Worm (Caenorhabditis elegans): ENCODE results near the gene rsp-6.

Gene rsp-6

ce11 chrIV:7757245-7757644, 33.8 kb downstream of the rsp-6 start, which contains the start of gene C46A5.4:
Gene C46A5.4 (minus strand): TSS chrIV:7757345.
- TF ChIP-seq ceh-48 (tag; optimal IDR thresholded peaks at IDR 0.05) = no peak
- TF ChIP-seq odd-2 (tag; optimal IDR thresholded peaks at IDR 0.05) = no peak
- no peak for TF ChIP-seq unc-3 (GFP tag; conservative IDR thresholded peaks at IDR 0.05)
- no peak for TF ChIP-seq unc-3 (tag; optimal IDR thresholded peaks at IDR 0.05)
- no peak for TF ChIP-seq dmd-4 (tag; optimal IDR thresholded peaks at IDR 0.05; ENCODE audit: borderline replicate concordance)
- no peak for TF ChIP-seq ceh-30 (tag; optimal IDR thresholded peaks at IDR 0.05)
- no peak for TF ChIP-seq T23F11.4 (GFP tag; optimal IDR thresholded peaks at IDR 0.05)
- TF ChIP-seq ttx-3 (tag; optimal IDR thresholded peaks at IDR 0.05) = no peak
- TF ChIP-seq pax-1 (tag; optimal IDR thresholded peaks at IDR 0.05) = no peak
- TF ChIP-seq ceh-2 (tag; optimal IDR thresholded peaks at IDR 0.05) = no peak
- TF ChIP-seq mec-3 (tag; optimal IDR thresholded peaks at IDR 0.05; ENCODE audit: borderline replicate concordance) = no peak
- no peak for TF ChIP-seq tbx-2 (tag; optimal IDR thresholded peaks at IDR 0.05)
- TF ChIP-seq pha-4 (tag; optimal IDR thresholded peaks at IDR 0.05) = no peak
- TF ChIP-seq unc-42 (tag; optimal IDR thresholded peaks at IDR 0.05) = no peak
- no peak for TF ChIP-seq dve-1 (tag; optimal IDR thresholded peaks at IDR 0.05)

- peak; percentile 56 for TF ChIP-seq mec-3 (tag; optimal IDR thresholded peaks at IDR 0.05; ENCODE audit: borderline replicate concordance)
- no peak for TF ChIP-seq ama-1 (optimal IDR thresholded peaks at IDR 0.05)
Measured at ce11 chrIV:7754114-7754513, 36.9 kb downstream of the rsp-6 start.

- TF ChIP-seq eyg-1 (tag; optimal IDR thresholded peaks at IDR 0.05) = no peak
Measured at ce11 chrIV:7753108-7753507, 37.9 kb downstream of the rsp-6 start, which contains the start of gene col-14. Gene col-14 (plus strand): TSS chrIV:7753408.

- TF ChIP-seq ceh-24 (tag; optimal IDR thresholded peaks at IDR 0.05) (no peak), mec-3 (tag; optimal IDR thresholded peaks at IDR 0.05; ENCODE audit: borderline replicate concordance) (no peak), unc-86 (tag; optimal IDR thresholded peaks at IDR 0.05) (no peak), sox-4 (tag; optimal IDR thresholded peaks at IDR 0.05) (no peak), fkh-6 (tag; optimal IDR thresholded peaks at IDR 0.05) (no peak), madf-2 (tag; optimal IDR thresholded peaks at IDR 0.05) (no peak), npax-4 (tag; optimal IDR thresholded peaks at IDR 0.05) (no peak)
Measured at ce11 chrIV:7747838-7748237, 43.2 kb downstream of the rsp-6 start, which contains the start of gene klo-1. Gene klo-1 (minus strand): TSS chrIV:7748225.

- TF ChIP-seq elt-2 (tag; optimal IDR thresholded peaks at IDR 0.05) (no peak), lin-11 (tag; optimal IDR thresholded peaks at IDR 0.05) (no peak), nfya-1 (tag; optimal IDR thresholded peaks at IDR 0.05) (no peak), ttx-3 (tag; optimal IDR thresholded peaks at IDR 0.05) (no peak), hlh-8 (tag; optimal IDR thresholded peaks at IDR 0.05) (no peak), syd-9 (tag; optimal IDR thresholded peaks at IDR 0.05) (no peak), ceh-2 (tag; optimal IDR thresholded peaks at IDR 0.05) (no peak), lim-6 (tag; optimal IDR thresholded peaks at IDR 0.05) (no peak), gmeb-2 (tag; optimal IDR thresholded peaks at IDR 0.05) (no peak), pros-1 (tag; optimal IDR thresholded peaks at IDR 0.05) (no peak), pqm-1 (tag; optimal IDR thresholded peaks at IDR 0.05) (no peak), ztf-16 (tag; optimal IDR thresholded peaks at IDR 0.05) (no peak), pax-1 (tag; optimal IDR thresholded peaks at IDR 0.05) (no peak)
Measured at ce11 chrIV:7743539-7743938, 47.5 kb downstream of the rsp-6 start, which contains the start of gene npr-35. Gene npr-35 (plus strand): TSS chrIV:7743839.
